Fruit fly (Drosophila melanogaster) whole organism, pupa: ENCODE data around the gene chb.
A peak's percentile ranks its signal among the peaks of the same experiment; 100 is the strongest.

ENCODE experiments used
- CG10348 ChIP-seq: fragments of 200-800 bp; sonication (Bioruptor generic); IDR thresholded peaks from 2 replicates; pipeline ENCODE4 v1.3.6; 2022; ENCODE audit warnings: missing biosample characterization, missing genetic modification characterization
- CG12605 ChIP-seq: fragments of 200-800 bp; sonication (Bioruptor generic); IDR thresholded peaks from 2 replicates; pipeline ENCODE4 v1.3.6; 2022; ENCODE audit warnings: missing biosample characterization, missing genetic modification characterization
- CG13204 ChIP-seq: fragments of 200-800 bp; sonication (Bioruptor generic); optimal IDR thresholded peaks from 2 replicates; lab custom pipeline; 2018; ENCODE audit warnings: missing biosample characterization, mild to moderate bottlenecking, missing genetic modification characterization, moderate library complexity
- CG14655 ChIP-seq: fragments of 200-800 bp; sonication (Bioruptor generic); optimal IDR thresholded peaks from 3 replicates; lab custom pipeline; 2017; ENCODE audit warnings: mild to moderate bottlenecking, missing biosample characterization, missing genetic modification reagents, missing genetic modification characterization
- CG15710 ChIP-seq: fragments of 200-800 bp; sonication (Bioruptor generic); optimal IDR thresholded peaks from 2 replicates; lab custom pipeline; 2018; ENCODE audit warnings: missing biosample characterization, mild to moderate bottlenecking, missing genetic modification characterization, moderate library complexity
- CG17806 ChIP-seq: fragments of 200-800 bp; sonication (Bioruptor generic); optimal IDR thresholded peaks from 2 replicates; lab custom pipeline; 2018; ENCODE audit warnings: missing biosample characterization, mild to moderate bottlenecking, missing genetic modification characterization, moderate library complexity
- CG32121 ChIP-seq: fragments of 200-800 bp; sonication (Bioruptor generic); IDR thresholded peaks from 2 replicates; pipeline ENCODE4 v1.3.6; 2022; ENCODE audit warnings: missing biosample characterization, missing genetic modification characterization
- CG34367 ChIP-seq: fragments of 200-800 bp; sonication (Bioruptor generic); optimal IDR thresholded peaks from 2 replicates; lab custom pipeline; 2018; ENCODE audit warnings: missing biosample characterization, mild to moderate bottlenecking, missing genetic modification characterization
- CG4496 ChIP-seq: fragments of 200-800 bp; sonication (Bioruptor generic); IDR thresholded peaks from 3 replicates; pipeline ENCODE4 v1.3.6; 2022; ENCODE audit warnings: missing biosample characterization, missing genetic modification characterization
- CG8159 ChIP-seq: fragments of 200-800 bp; sonication (Bioruptor generic); optimal IDR thresholded peaks from 3 replicates; lab custom pipeline; 2018; ENCODE audit warnings: missing biosample characterization, mild to moderate bottlenecking, missing genetic modification characterization, moderate library complexity
- CG8301 ChIP-seq: fragments of 200-800 bp; sonication (Bioruptor generic); optimal IDR thresholded peaks from 2 replicates; lab custom pipeline; 2018; ENCODE audit warnings: missing biosample characterization, mild to moderate bottlenecking, missing genetic modification characterization
- CG9948 ChIP-seq: fragments of 200-800 bp; sonication (Bioruptor generic); optimal IDR thresholded peaks from 2 replicates; lab custom pipeline; 2018; ENCODE audit warnings: missing biosample characterization, mild to moderate bottlenecking, missing genetic modification characterization, moderate library complexity
- D1 ChIP-seq: fragments of 200-800 bp; sonication (Bioruptor generic); optimal IDR thresholded peaks from 2 replicates; lab custom pipeline; 2018; ENCODE audit warnings: missing biosample characterization, mild to moderate bottlenecking, missing genetic modification characterization, moderate library complexity
- EcR ChIP-seq: fragments of 200-800 bp; sonication (Bioruptor generic); optimal IDR thresholded peaks from 3 replicates; lab custom pipeline; 2019; ENCODE audit warnings: missing biosample characterization, missing genetic modification characterization, mild to moderate bottlenecking, moderate library complexity, missing genetic modification reagents
- Ets98B ChIP-seq: fragments of 200-800 bp; sonication (Bioruptor generic); IDR thresholded peaks from 2 replicates; pipeline ENCODE4 v1.3.6; 2022; ENCODE audit warnings: missing biosample characterization, missing genetic modification characterization
- Pif1A ChIP-seq: fragments of 200-800 bp; sonication (Bioruptor generic); optimal IDR thresholded peaks from 3 replicates; lab custom pipeline; 2016; ENCODE audit warnings: missing biosample characterization, missing genetic modification characterization
- Pif1B ChIP-seq: fragments of 200-800 bp; sonication (Bioruptor generic); optimal IDR thresholded peaks from 3 replicates; lab custom pipeline; 2016; ENCODE audit warnings: missing biosample characterization, missing genetic modification characterization
- Snoo ChIP-seq: fragments of 200-800 bp; sonication (Bioruptor generic); optimal IDR thresholded peaks from 3 replicates; lab custom pipeline; 2017; ENCODE audit warnings: missing biosample characterization, mild to moderate bottlenecking, missing genetic modification characterization, inconsistent platforms
- fd96Ca ChIP-seq: fragments of 200-800 bp; sonication (Bioruptor generic); IDR thresholded peaks from 3 replicates; pipeline ENCODE4 v1.3.6; 2022; ENCODE audit warnings: missing biosample characterization, missing genetic modification characterization
- gl ChIP-seq: fragments of 200-800 bp; sonication (Bioruptor generic); optimal IDR thresholded peaks from 2 replicates; lab custom pipeline; 2018; ENCODE audit warnings: missing biosample characterization, mild to moderate bottlenecking, missing genetic modification characterization
- rn ChIP-seq: fragments of 200-800 bp; sonication (Bioruptor generic); IDR thresholded peaks from 2 replicates; pipeline ENCODE4 v1.3.6; 2022; ENCODE audit warnings: missing biosample characterization, missing genetic modification characterization

The chb gene

DNA sequence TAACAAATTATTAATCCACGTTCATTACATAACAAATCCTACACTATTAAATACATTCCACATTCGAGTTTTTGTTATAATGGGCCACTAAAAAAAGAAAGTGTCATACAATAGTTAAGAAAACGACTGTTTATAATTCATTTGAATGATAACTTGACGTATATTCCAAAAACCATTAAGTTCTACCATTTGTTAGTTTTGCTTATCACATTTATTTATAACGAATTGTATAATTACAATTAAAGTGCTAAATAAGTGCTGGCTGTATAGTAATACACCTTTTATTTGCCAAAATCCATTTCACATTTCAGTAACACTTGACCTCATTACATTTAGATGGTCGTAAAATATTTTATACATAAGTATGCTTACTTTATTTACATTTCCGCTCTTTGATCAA lies 36.4 kb upstream of the chb start, which contains the start of gene CG10565:
TSS of gene CG10565 (minus strand) at position 101 of the 400 bp plus-strand sequence.
- TF ChIP-seq gl, result no peak

DNA sequence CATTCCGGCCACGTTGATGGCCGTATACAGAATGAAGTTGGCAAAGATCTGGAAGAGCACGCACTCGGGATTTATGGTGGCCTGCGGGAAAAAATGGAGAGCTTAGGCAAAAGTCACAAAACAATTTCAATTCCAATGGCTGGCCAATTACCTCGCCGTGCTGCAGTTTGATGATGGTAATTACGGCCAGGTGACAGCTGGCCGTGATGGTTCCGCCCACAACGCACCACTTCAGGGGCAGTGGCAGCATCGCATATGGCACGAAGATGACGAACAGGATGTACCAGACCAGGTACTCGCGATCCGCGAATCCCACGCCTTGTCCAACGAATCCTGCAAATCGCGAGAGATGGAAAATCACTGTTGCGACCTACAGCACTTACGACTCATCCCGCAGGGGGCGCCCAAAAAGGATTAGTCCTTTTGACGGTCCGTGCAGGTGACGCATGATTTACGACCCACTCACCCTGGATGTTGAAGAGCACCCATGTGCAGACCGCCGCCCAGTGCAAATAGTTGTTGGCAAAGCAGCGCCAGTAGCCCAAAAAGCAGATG lies 26.7 kb upstream of the chb start:
- no peak for TF ChIP-seq gl
- TF ChIP-seq CG32121, result no peak
- TF ChIP-seq CG8301, result no peak
- no peak for TF ChIP-seq CG8159 (tag; lab: Kevin White, UChicago)
- no peak for TF ChIP-seq EcR (GFP tag; lab: Kevin White, UChicago)
- no peak for TF ChIP-seq D1 (tag; lab: Kevin White, UChicago)
- no peak for TF ChIP-seq CG14655 (GFP tag; lab: Kevin White, UChicago)
- TF ChIP-seq CG9948 (tag; lab: Kevin White, UChicago), result no peak
- no peak for TF ChIP-seq Pif1B (GFP tag; lab: Kevin White, UChicago)
- TF ChIP-seq CG13204 (GFP tag; lab: Kevin White, UChicago), result no peak
- no peak for TF ChIP-seq CG4496 (GFP tag; lab: Robert Waterston, UW)
- TF ChIP-seq fd96Ca, result no peak
- no peak for TF ChIP-seq Ets98B (GFP tag; lab: Robert Waterston, UW)
- no peak for TF ChIP-seq Pif1A (GFP tag; lab: Kevin White, UChicago)
- TF ChIP-seq CG12605 (GFP tag; lab: Robert Waterston, UW), result no peak
- TF ChIP-seq CG17806 (tag; lab: Kevin White, UChicago), result no peak

DNA sequence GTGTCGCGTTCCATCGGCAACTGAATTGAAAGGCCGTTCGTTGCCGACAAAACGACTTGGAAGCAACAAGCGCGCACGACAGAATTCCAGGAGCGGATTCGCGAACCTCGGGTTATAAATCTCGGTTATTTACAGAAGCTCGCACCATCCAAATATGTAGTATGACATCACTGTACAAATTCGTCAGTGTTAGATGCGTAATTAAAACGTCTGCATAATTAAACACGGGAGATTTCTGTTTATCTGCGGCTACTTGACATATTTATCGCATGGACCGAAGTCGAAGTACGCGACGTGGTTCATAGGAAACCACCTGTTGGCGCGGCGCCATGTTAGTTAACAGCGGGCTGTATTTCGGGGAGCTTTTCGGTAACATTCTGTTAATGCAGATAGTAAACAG lies 748 bp upstream of the chb start, which contains the start of gene Ac78C:
TSS of gene Ac78C (minus strand) at position 26 of the 400 bp plus-strand sequence.
- peak; percentile 91 for TF ChIP-seq Pif1A (GFP tag; lab: Kevin White, UChicago)
- TF ChIP-seq rn (GFP tag; lab: Robert Waterston, UW), result peak; percentile 68
- TF ChIP-seq Ets98B (GFP tag; lab: Robert Waterston, UW), result peak; percentile 93
- peak; percentile 94 for TF ChIP-seq CG32121
- peak; percentile 83 for TF ChIP-seq CG8301
- peak; percentile 81 for TF ChIP-seq CG14655 (GFP tag; lab: Kevin White, UChicago)
- peak; percentile 80 for TF ChIP-seq CG15710 (tag; lab: Kevin White, UChicago)
- TF ChIP-seq gl, result peak; percentile 79
- no peak for TF ChIP-seq CG10348 (GFP tag; lab: Robert Waterston, UW)
- peak; percentile 87 for TF ChIP-seq Snoo (tag; lab: Kevin White, UChicago)
- peak; percentile 93 for TF ChIP-seq fd96Ca
- peak; percentile 67 for TF ChIP-seq CG34367 (tag; lab: Kevin White, UChicago)
- peak; percentile 42 for TF ChIP-seq CG13204 (GFP tag; lab: Kevin White, UChicago)
- peak; percentile 75 for TF ChIP-seq CG9948 (tag; lab: Kevin White, UChicago)
- TF ChIP-seq D1 (tag; lab: Kevin White, UChicago), result peak; percentile 47
- peak; percentile 97 for TF ChIP-seq CG4496 (GFP tag; lab: Robert Waterston, UW)
- TF ChIP-seq CG17806 (tag; lab: Kevin White, UChicago), result peak; percentile 80
- TF ChIP-seq CG8159 (tag; lab: Kevin White, UChicago), result peak; percentile 72
- TF ChIP-seq CG12605 (GFP tag; lab: Robert Waterston, UW), result peak; percentile 92
- peak; percentile 80 for TF ChIP-seq Pif1B (GFP tag; lab: Kevin White, UChicago)
- TF ChIP-seq EcR (GFP tag; lab: Kevin White, UChicago), result no peak
- TF ChIP-seq, all 21 proteins: peak for 19

DNA sequence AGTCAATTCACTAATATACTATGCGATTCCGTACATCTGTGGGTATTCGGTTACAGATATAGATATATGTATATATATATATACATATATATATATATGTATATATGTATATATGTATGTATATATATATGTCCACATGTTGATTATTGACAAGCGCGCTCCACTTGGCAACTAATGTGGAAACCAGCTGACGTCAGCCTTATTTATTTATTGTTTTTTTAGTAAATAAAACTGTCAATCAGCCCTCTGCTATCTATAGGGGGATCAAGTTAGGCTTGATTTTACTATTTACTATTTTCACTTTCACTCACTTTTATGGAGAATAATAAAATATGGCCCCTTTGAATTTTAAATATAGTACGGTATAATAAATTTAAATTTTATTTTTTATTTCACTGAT lies 2.3 kb downstream of the chb start:
- TF ChIP-seq CG8159 (tag; lab: Kevin White, UChicago) (no peak), CG12605 (GFP tag; lab: Robert Waterston, UW) (no peak), fd96Ca (no peak)

DNA sequence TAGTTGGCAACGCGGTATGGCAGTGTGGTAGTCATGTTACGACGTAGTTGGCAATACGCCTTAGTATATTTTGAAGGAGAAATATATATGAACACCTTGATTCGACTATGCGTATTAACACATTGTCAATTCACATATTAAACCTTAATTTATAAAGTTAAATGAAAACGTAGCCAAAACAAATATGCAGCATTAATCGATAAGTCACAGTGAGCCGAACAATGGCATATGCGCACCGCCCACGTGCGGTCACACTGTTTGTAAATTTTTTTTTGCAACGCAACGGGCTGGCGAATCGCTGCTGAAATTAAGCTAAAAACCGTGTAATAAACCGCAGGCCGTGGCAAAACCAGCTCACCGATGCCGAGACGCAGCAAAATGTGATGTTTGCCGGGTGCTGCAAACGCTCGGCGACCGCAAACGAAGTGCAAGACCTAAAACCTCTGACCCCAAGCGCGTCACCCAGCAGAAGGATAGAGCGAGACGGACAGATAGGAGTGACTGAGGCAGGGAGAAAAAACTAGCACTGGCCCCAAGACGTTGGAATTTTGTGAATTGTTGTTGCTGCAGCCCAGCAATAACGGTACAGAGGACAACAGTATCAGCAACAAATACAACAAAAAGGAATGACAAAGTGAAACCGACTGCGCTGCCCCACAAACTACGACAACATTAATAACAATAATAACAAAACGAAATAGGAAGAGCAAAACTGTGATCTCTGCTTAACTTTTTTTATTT lies 3.0 kb downstream of the chb start:
- TF ChIP-seq fd96Ca (peak; percentile 21; the same call in 1 of the 3 replicates), CG12605 (GFP tag; lab: Robert Waterston, UW) (no peak), EcR (GFP tag; lab: Kevin White, UChicago) (peak; percentile 13), Snoo (tag; lab: Kevin White, UChicago) (no peak), Pif1A (GFP tag; lab: Kevin White, UChicago) (no peak), CG15710 (tag; lab: Kevin White, UChicago) (no peak), Pif1B (GFP tag; lab: Kevin White, UChicago) (peak; percentile 19), D1 (tag; lab: Kevin White, UChicago) (no peak), gl (no peak), CG32121 (no peak), CG8159 (tag; lab: Kevin White, UChicago) (no peak), CG17806 (tag; lab: Kevin White, UChicago) (no peak), CG34367 (tag; lab: Kevin White, UChicago) (peak; percentile 19)
- TF ChIP-seq, all 21 proteins: peak for 4
